Worm (Caenorhabditis elegans) whole organism, L4/young adult: ENCODE data around the gene D1014.13.

Experiments used
- W03F9.2 ChIP-seq: fragments of 150-350 bp; optimal IDR thresholded peaks from 2 replicates; lab custom pipeline; 2014; ENCODE audit warnings: missing biosample characterization, missing genetic modification characterization
- dao-5 ChIP-seq: sonication (generic microtip); optimal IDR thresholded peaks from 2 replicates; lab custom pipeline; 2016; ENCODE audit warnings: missing genotype, missing genetic modification characterization, moderate library complexity, missing compliant biosample characterization
- him-1 ChIP-seq: sonication (generic microtip); optimal IDR thresholded peaks from 2 replicates; lab custom pipeline; 2016; ENCODE audit warnings: missing genotype, missing genetic modification reagents, missing genetic modification characterization, missing compliant biosample characterization

DNA sequence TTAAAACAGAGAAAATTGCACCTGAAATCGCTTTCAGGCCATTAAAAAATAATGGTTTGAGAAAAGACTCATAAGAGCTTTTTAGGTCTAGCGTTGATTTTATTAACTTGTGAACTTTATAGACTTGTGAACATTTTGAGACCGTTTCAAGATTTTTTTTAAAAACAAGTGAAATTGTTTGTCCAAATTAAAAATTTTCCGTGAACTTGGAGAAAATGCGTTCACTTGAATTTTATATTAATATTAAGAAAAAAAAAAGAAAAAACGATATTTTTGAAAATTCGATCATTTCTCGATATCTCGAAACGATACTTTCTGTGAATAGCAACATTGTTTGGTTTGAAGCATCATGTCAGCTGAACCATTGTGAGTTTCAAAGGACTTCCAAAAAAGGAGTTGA, 45.0 kb downstream of the D1014.13 start, which contains the start of gene F20D6.1:
- TF ChIP-seq him-1 (tag; lab: Kevin White, UChicago) = no peak
- TF ChIP-seq W03F9.2 (tag; lab: Kevin White, UChicago) = no peak
- no peak for TF ChIP-seq dao-5 (tag; lab: Kevin White, UChicago)
